Worm (Caenorhabditis elegans): Measurements from ENCODE around the gene T13C2.7.

T13C2.7 gene

ce11 chrII:6779104-6779503, at the start of gene T13C2.7:
TSS of gene T13C2.7 (plus strand) at chrII:6779404.
- TF ChIP-seq cog-1 (tag; optimal IDR thresholded peaks at IDR 0.05) (no peak), flt-1 (GFP tag; IDR thresholded peaks at IDR 0.05) (no peak)

DNA sequence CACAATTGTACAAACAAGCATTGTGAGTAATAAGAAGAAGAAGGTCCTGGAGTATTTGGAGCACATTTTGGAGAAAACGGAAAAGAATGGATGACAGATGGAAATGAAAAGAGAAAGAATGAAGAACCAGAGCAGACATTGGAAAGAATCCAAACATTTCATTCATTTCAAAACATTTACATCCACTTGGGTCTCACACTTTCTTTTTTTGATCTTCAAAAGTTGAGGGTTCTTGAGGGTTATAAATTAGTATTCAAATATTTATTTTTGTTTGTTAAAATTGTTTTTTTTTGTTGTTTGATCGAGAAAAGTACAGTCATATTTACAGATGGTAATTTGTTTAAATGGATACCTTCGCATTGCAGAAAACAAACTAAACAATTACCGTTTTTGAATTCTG, 45.5 kb upstream of the T13C2.7 start, which contains the start of gene T14B4.9:
Gene T14B4.9, minus strand, starts transcription at position 101 of the 400 bp plus-strand sequence.
- TF ChIP-seq tab-1 (GFP tag; IDR thresholded peaks at IDR 0.05) (no peak), flt-1 (GFP tag; IDR thresholded peaks at IDR 0.05) (no peak), cog-1 (tag; optimal IDR thresholded peaks at IDR 0.05) (no peak), ref-1 (GFP tag; conservative IDR thresholded peaks at IDR 0.05) (no peak), klf-2 (GFP tag; conservative IDR thresholded peaks at IDR 0.05) (no peak), T22C8.4 (GFP tag; IDR thresholded peaks at IDR 0.05) (no peak), med-1 (GFP tag; optimal IDR thresholded peaks at IDR 0.05; ENCODE audit: insufficient read depth) (no peak), ztf-29 (GFP tag; IDR thresholded peaks at IDR 0.05) (no peak), ztf-23 (GFP tag; IDR thresholded peaks at IDR 0.05) (no peak)

- TF ChIP-seq med-1 (GFP tag; optimal IDR thresholded peaks at IDR 0.05; ENCODE audit: insufficient read depth) (no peak), ref-1 (GFP tag; conservative IDR thresholded peaks at IDR 0.05) (no peak), ztf-23 (GFP tag; IDR thresholded peaks at IDR 0.05) (peak; percentile 50; the same call in 1 of the 2 replicates), cog-1 (tag; optimal IDR thresholded peaks at IDR 0.05) (peak; percentile 26), flt-1 (GFP tag; IDR thresholded peaks at IDR 0.05) (no peak), tab-1 (GFP tag; IDR thresholded peaks at IDR 0.05) (no peak)
These were observed 44.5 kb upstream of the T13C2.7 start, which contains the start of gene T14B4.3 for ce11 chrII:6734674-6735073. TSS of gene T14B4.3 (plus strand) at chrII:6734937.

DNA sequence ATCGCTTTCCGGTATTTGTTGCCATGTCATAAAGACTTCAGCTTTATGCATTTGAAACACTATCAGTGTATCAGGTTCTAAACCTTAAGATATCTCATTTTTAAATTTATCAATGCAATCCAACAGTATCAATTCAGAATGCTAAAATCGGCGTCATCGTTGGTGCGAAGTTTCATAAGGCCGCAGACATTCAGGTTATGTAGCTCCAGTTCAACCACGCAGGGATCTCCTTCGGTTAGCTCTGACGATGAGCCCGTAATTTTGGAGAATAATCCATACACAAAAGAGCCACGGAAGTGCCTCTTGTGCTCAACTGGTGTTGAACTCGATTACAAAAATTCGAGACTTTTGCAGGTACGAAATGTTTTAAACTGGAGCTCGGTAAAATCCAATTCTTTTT, 43.1 kb upstream of the T13C2.7 start, which contains the start of gene mrps-18.C:
Gene mrps-18.C, plus strand, starts transcription at position 138 of the 400 bp plus-strand sequence.
- TF ChIP-seq tab-1 (GFP tag; IDR thresholded peaks at IDR 0.05) = no peak
- no peak for TF ChIP-seq ztf-29 (GFP tag; IDR thresholded peaks at IDR 0.05)
- no peak for TF ChIP-seq flt-1 (GFP tag; IDR thresholded peaks at IDR 0.05)
- TF ChIP-seq cog-1 (tag; optimal IDR thresholded peaks at IDR 0.05) = no peak
- TF ChIP-seq ztf-23 (GFP tag; IDR thresholded peaks at IDR 0.05) = no peak
- no peak for TF ChIP-seq ref-1 (GFP tag; conservative IDR thresholded peaks at IDR 0.05)
- TF ChIP-seq T22C8.4 (GFP tag; IDR thresholded peaks at IDR 0.05) = no peak
- TF ChIP-seq med-1 (GFP tag; optimal IDR thresholded peaks at IDR 0.05; ENCODE audit: insufficient read depth) = no peak
- TF ChIP-seq klf-2 (GFP tag; conservative IDR thresholded peaks at IDR 0.05) = no peak

- no peak for TF ChIP-seq ztf-23 (GFP tag; IDR thresholded peaks at IDR 0.05)
- no peak for TF ChIP-seq T22C8.4 (GFP tag; IDR thresholded peaks at IDR 0.05)
- TF ChIP-seq ref-1 (GFP tag; conservative IDR thresholded peaks at IDR 0.05) = no peak
- no peak for TF ChIP-seq ztf-29 (GFP tag; IDR thresholded peaks at IDR 0.05)
- TF ChIP-seq klf-2 (GFP tag; conservative IDR thresholded peaks at IDR 0.05) = no peak
- TF ChIP-seq flt-1 (GFP tag; IDR thresholded peaks at IDR 0.05) = no peak
These were observed 42.6 kb upstream of the T13C2.7 start, which contains the start of gene T14B4.1 for ce11 chrII:6736604-6737003. TSS of gene T14B4.1 (plus strand) at chrII:6736904.

ce11 chrII:6741428-6741827, 37.8 kb upstream of the T13C2.7 start, which contains the start of gene exos-8:
TSS of gene exos-8 (plus strand) at chrII:6741691.
- TF ChIP-seq flt-1 (GFP tag; IDR thresholded peaks at IDR 0.05) = peak; percentile 77; the same call in 1 of the 2 replicates
- 0 out of 2 replicates have a peak, but pooled peaks have one; percentile 20 for TF ChIP-seq tab-1 (GFP tag; IDR thresholded peaks at IDR 0.05)
- TF ChIP-seq ref-1 (GFP tag; conservative IDR thresholded peaks at IDR 0.05) = no peak
- peak; percentile 64; the same call in 1 of the 2 replicates for TF ChIP-seq klf-2 (GFP tag; conservative IDR thresholded peaks at IDR 0.05)
- TF ChIP-seq med-1 (GFP tag; optimal IDR thresholded peaks at IDR 0.05; ENCODE audit: insufficient read depth) = no peak
- TF ChIP-seq ztf-29 (GFP tag; IDR thresholded peaks at IDR 0.05) = 0 out of 2 replicates have a peak, but pooled peaks have one; percentile 34
- no peak for TF ChIP-seq ztf-23 (GFP tag; IDR thresholded peaks at IDR 0.05)
- peak; percentile 41 for TF ChIP-seq cog-1 (tag; optimal IDR thresholded peaks at IDR 0.05)

DNA sequence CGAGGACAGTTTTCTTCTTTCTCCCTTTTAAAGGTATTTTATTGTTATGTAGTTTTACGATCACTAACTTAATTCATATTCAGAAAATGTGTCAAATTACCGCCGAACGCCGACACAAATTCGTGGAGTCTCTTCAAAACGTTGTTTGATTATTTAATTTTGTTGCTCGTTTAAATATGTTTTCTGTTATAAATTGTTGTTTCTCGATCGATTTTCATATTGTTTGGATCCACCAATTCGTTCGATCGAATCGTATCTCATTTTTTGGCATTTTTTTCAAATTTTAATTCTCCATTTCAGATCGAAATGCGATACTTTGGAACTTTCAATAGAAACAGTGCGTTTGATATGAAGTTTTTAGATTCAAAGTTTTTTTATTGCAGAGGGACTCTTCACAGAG, 36.6 kb upstream of the T13C2.7 start, which contains the start of gene F41G3.6:
Gene F41G3.6, plus strand, starts transcription at position 301 of the 400 bp plus-strand sequence.
- no peak for TF ChIP-seq cog-1 (tag; optimal IDR thresholded peaks at IDR 0.05)
- no peak for TF ChIP-seq tab-1 (GFP tag; IDR thresholded peaks at IDR 0.05)
- TF ChIP-seq ztf-29 (GFP tag; IDR thresholded peaks at IDR 0.05) = no peak
- no peak for TF ChIP-seq flt-1 (GFP tag; IDR thresholded peaks at IDR 0.05)
- no peak for TF ChIP-seq klf-2 (GFP tag; conservative IDR thresholded peaks at IDR 0.05)
- TF ChIP-seq ztf-23 (GFP tag; IDR thresholded peaks at IDR 0.05) = no peak
- no peak for TF ChIP-seq ref-1 (GFP tag; conservative IDR thresholded peaks at IDR 0.05)
- no peak for TF ChIP-seq T22C8.4 (GFP tag; IDR thresholded peaks at IDR 0.05)
- TF ChIP-seq med-1 (GFP tag; optimal IDR thresholded peaks at IDR 0.05; ENCODE audit: insufficient read depth) = no peak

- TF ChIP-seq ref-1 (GFP tag; conservative IDR thresholded peaks at IDR 0.05) (no peak), klf-2 (GFP tag; conservative IDR thresholded peaks at IDR 0.05) (no peak), cog-1 (tag; optimal IDR thresholded peaks at IDR 0.05) (no peak), T22C8.4 (GFP tag; IDR thresholded peaks at IDR 0.05) (no peak), tab-1 (GFP tag; IDR thresholded peaks at IDR 0.05) (no peak), med-1 (GFP tag; optimal IDR thresholded peaks at IDR 0.05; ENCODE audit: insufficient read depth) (no peak), flt-1 (GFP tag; IDR thresholded peaks at IDR 0.05) (no peak), ztf-23 (GFP tag; IDR thresholded peaks at IDR 0.05) (no peak), ztf-29 (GFP tag; IDR thresholded peaks at IDR 0.05) (no peak)
These were observed 34.6 kb upstream of the T13C2.7 start, which contains the start of gene ins-15 for ce11 chrII:6744648-6745047. TSS of gene ins-15 (minus strand) at chrII:6744748.

- TF ChIP-seq tab-1 (GFP tag; IDR thresholded peaks at IDR 0.05) = no peak
- TF ChIP-seq cog-1 (tag; optimal IDR thresholded peaks at IDR 0.05) = no peak
These were observed 33.4 kb upstream of the T13C2.7 start, which contains the start of gene ins-14 for ce11 chrII:6745783-6746182. TSS of gene ins-14 (minus strand) at chrII:6745814.

DNA sequence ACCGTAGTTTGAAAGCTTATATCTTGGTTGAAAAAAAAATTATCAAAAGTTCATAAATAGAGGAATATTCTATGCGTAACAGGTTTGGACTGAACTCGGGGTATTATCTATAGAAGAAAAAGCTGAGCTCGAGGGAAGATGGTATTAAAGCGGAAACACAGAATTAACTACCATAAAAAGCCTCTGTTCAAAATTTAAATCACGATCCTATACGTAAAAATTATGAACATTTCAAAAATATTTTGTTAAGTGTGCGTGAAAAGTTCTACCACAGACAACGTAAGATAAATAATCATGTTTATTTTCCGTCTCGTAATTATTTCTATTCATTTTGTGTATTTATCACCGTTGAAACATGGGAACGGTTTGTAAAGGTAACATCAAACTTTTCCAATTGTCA, 32.8 kb upstream of the T13C2.7 start, which contains the start of gene F41G3.5:
Gene F41G3.5, plus strand, starts transcription at position 301 of the 400 bp plus-strand sequence.
- TF ChIP-seq tab-1 (GFP tag; IDR thresholded peaks at IDR 0.05) (no peak), ref-1 (GFP tag; conservative IDR thresholded peaks at IDR 0.05) (no peak), med-1 (GFP tag; optimal IDR thresholded peaks at IDR 0.05; ENCODE audit: insufficient read depth) (no peak), T22C8.4 (GFP tag; IDR thresholded peaks at IDR 0.05) (no peak), ztf-29 (GFP tag; IDR thresholded peaks at IDR 0.05) (no peak), cog-1 (tag; optimal IDR thresholded peaks at IDR 0.05) (no peak), flt-1 (GFP tag; IDR thresholded peaks at IDR 0.05) (no peak), ztf-23 (GFP tag; IDR thresholded peaks at IDR 0.05) (no peak), klf-2 (GFP tag; conservative IDR thresholded peaks at IDR 0.05) (no peak)

Measured in whole organism, midembryonic.